Fruit fly (Drosophila melanogaster): ENCODE results near the gene RhoGAP93B.

- no peak for TF ChIP-seq Myc (optimal IDR thresholded peaks at IDR 0.05)
- no peak for TF ChIP-seq psq (optimal IDR thresholded peaks at IDR 0.05)
Measured at dm6 chr3R:21057519-21057918, 40.1 kb downstream of the RhoGAP93B start.

All from Kc167 (cell line).